Worm (Caenorhabditis elegans) whole organism, L4/young adult: Measurements from ENCODE around the gene sut-2.

Experiments
- W03F9.2 ChIP-seq: fragments of 150-350 bp; optimal IDR thresholded peaks from 2 replicates; lab custom pipeline; 2014; ENCODE audit warnings: missing biosample characterization, missing genetic modification characterization
- him-1 ChIP-seq: sonication (generic microtip); optimal IDR thresholded peaks from 2 replicates; lab custom pipeline; 2016; ENCODE audit warnings: missing genotype, missing genetic modification reagents, missing genetic modification characterization, missing compliant biosample characterization

DNA sequence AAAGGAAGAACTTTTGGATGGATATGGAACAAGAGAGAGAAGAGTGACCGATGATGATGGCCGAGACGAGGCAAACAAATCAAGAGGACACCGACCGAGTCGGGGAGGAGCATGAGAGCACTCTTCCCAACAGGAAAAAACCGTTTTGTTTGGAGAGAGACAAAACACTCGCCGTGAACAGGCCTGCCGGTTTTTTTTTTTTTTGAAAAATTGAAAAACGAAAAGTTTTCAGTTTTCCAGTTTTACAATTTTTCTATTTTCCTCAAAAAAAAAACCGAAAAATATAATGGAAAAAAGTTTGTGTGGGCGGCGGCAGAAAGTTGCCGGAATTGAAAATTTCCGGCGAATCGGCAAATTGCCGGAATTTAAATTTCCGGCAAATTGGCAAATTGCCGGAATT is 10.1 kb downstream of the sut-2 start, which contains the start of gene Y61A9LA.7:
- TF ChIP-seq him-1 (no peak), W03F9.2 (tag; lab: Kevin White, UChicago) (no peak)
